Worm (Caenorhabditis elegans) whole organism, young adult: Measurements from ENCODE around the gene F35F10.13.

Experiments
- F33H1.4 ChIP-seq: fragments of 200-800 bp; sonication (Bioruptor generic); IDR thresholded peaks from 2 replicates; pipeline ENCODE4 v1.3.6; 2022; ENCODE audit warnings: missing genetic modification reagents, missing genetic modification characterization, missing compliant biosample characterization
- ama-1 ChIP-seq, 3 experiments: fragments of 150-350 bp in 1 of 3; sonication (generic microtip) in 2 of 3; optimal IDR thresholded peaks; 2 replicates each; lab custom pipeline; 2014 to 2018; ENCODE audit warnings: missing biosample characterization in 2 of 3, missing genetic modification characterization in 2 of 3, missing genetic modification reagents in 2 of 3
- cebp-1 ChIP-seq, 2 experiments: fragments of 200-800 bp in 1 of 2; sonication (Bioruptor generic) in 1 of 2; sonication (generic microtip) in 1 of 2; IDR thresholded peaks in 1 of 2; optimal IDR thresholded peaks in 1 of 2; 2 replicates each; pipeline versions ENCODE4 v1.3.6 to Lab custom; 2017 to 2022; ENCODE audit warnings: missing compliant biosample characterization in 2 of 2, missing genetic modification characterization in 2 of 2, mild to moderate bottlenecking in 1 of 2, missing genetic modification reagents in 1 of 2, moderate library complexity in 1 of 2
- fkh-3 ChIP-seq: sonication (generic microtip); optimal IDR thresholded peaks from 2 replicates; lab custom pipeline; 2016; ENCODE audit warnings: mild to moderate bottlenecking, missing genetic modification characterization, missing compliant biosample characterization
- madf-6 ChIP-seq: fragments of 200-800 bp; sonication (Bioruptor generic); IDR thresholded peaks from 2 replicates; pipeline ENCODE4 v1.3.6; 2022; ENCODE audit warnings: missing genetic modification reagents, missing genetic modification characterization, missing compliant biosample characterization
- madf-8 ChIP-seq: fragments of 200-800 bp; sonication (Bioruptor generic); conservative IDR thresholded peaks from 2 replicates; pipeline ENCODE4 v1.3.6; 2022; ENCODE audit warnings: missing genetic modification reagents, missing genetic modification characterization, missing compliant biosample characterization
- nhr-90 ChIP-seq: sonication (generic microtip); optimal IDR thresholded peaks from 2 replicates; lab custom pipeline; 2016; ENCODE audit warnings: missing genotype, mild to moderate bottlenecking, missing genetic modification characterization, missing compliant biosample characterization
- repo-1 ChIP-seq: sonication (generic microtip); optimal IDR thresholded peaks from 2 replicates; lab custom pipeline; 2017; ENCODE audit warnings: mild to moderate bottlenecking, missing genetic modification characterization, missing compliant biosample characterization
- unc-130 ChIP-seq: sonication (generic microtip); optimal IDR thresholded peaks from 2 replicates; lab custom pipeline; 2016; ENCODE audit warnings: missing genetic modification reagents, missing genetic modification characterization, missing compliant biosample characterization

DNA sequence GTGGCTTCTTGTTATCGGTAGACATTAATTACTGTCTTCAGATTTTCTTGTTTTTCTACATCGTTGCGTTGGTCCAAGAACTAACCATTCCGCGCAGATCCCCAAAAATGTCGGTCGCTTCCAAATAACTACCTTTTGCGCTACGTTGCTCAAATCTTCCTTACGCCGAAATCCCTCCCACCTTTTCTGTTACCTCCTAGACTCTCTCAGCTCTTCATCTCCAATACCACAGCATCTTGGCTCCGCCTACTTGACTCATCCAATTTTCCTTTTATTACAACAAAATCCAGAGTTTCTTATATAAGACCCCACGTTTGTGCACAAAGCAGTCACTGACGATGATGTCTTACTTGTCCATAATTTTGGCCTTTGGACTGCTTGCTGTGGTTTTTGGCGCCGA lies 34.0 kb upstream of the F35F10.13 start, which contains the start of gene C17B7.12:
- TF ChIP-seq unc-130, result no peak
- no peak for TF ChIP-seq fkh-3 (tag; lab: Kevin White, UChicago)
- TF ChIP-seq ama-1 (optimal IDR thresholded peaks at IDR 0.05; lab: Kevin White, UChicago), result no peak
- TF ChIP-seq ama-1 (GFP tag; optimal IDR thresholded peaks at IDR 0.05; lab: Kevin White, UChicago), result no peak
- no peak for TF ChIP-seq madf-6 (GFP tag; lab: Robert Waterston, UW)
- TF ChIP-seq F33H1.4 (GFP tag; lab: Robert Waterston, UW), result no peak
- TF ChIP-seq nhr-90 (tag; lab: Kevin White, UChicago), result no peak
- no peak for TF ChIP-seq repo-1 (tag; lab: Kevin White, UChicago)
- no peak for TF ChIP-seq madf-8 (GFP tag; lab: Robert Waterston, UW)
- TF ChIP-seq cebp-1 (GFP tag; IDR thresholded peaks at IDR 0.05; lab: Robert Waterston, UW), result no peak
- TF ChIP-seq cebp-1 (tag; optimal IDR thresholded peaks at IDR 0.05; lab: Kevin White, UChicago), result no peak
